Worm (Caenorhabditis elegans): ENCODE measurements around the gene F20E11.18.

The F20E11.18 gene

ce11 chrV:17430066-17430465, 6.3 kb downstream of the F20E11.18 start, which contains the start of gene T27C5.10:
Gene T27C5.10 (minus strand): TSS chrV:17430166.
- TF ChIP-seq attf-6 (GFP tag; IDR thresholded peaks at IDR 0.05), result no peak
- no peak for TF ChIP-seq nhr-80 (tag; optimal IDR thresholded peaks at IDR 0.05)
- no peak for TF ChIP-seq egl-44 (GFP tag; IDR thresholded peaks at IDR 0.05)
- TF ChIP-seq lin-40 (tag; optimal IDR thresholded peaks at IDR 0.05), result no peak
- no peak for TF ChIP-seq snpc-1.1 (tag; optimal IDR thresholded peaks at IDR 0.05; ENCODE audit: insufficient read depth)
- no peak for TF ChIP-seq mel-28 (tag; optimal IDR thresholded peaks at IDR 0.05; ENCODE audit: borderline replicate concordance)

- TF ChIP-seq F23B12.7 (tag; optimal IDR thresholded peaks at IDR 0.05; ENCODE audit: insufficient read depth), result no peak
- no peak for TF ChIP-seq hrde-1 (tag; optimal IDR thresholded peaks at IDR 0.05; ENCODE audit: borderline replicate concordance)
- no peak for TF ChIP-seq mes-4 (tag; optimal IDR thresholded peaks at IDR 0.05)
- no peak for TF ChIP-seq cebp-2 (GFP tag; IDR thresholded peaks at IDR 0.05)
- 0 out of 2 replicates have a peak, but pooled peaks have one; percentile 59 for TF ChIP-seq F37B4.10 (GFP tag; IDR thresholded peaks at IDR 0.05)
- TF ChIP-seq Y79H2A.3 (GFP tag; conservative IDR thresholded peaks at IDR 0.05), result 0 out of 2 replicates have a peak, but pooled peaks have one; percentile 14
- no peak for TF ChIP-seq repo-1 (tag; optimal IDR thresholded peaks at IDR 0.05)
- no peak for TF ChIP-seq die-1 (tag; optimal IDR thresholded peaks at IDR 0.05)
- TF ChIP-seq egrh-3 (GFP tag; IDR thresholded peaks at IDR 0.05), result peak; percentile 49; the same call in 1 of the 2 replicates
- TF ChIP-seq lin-35 (GFP tag; optimal IDR thresholded peaks at IDR 0.05), result no peak
- TF ChIP-seq ceh-27 (GFP tag; optimal IDR thresholded peaks at IDR 0.05), result no peak
- no peak for TF ChIP-seq T26A5.8 (tag; optimal IDR thresholded peaks at IDR 0.05)
- no peak for TF ChIP-seq aptf-3 (GFP tag; IDR thresholded peaks at IDR 0.05)
- TF ChIP-seq ama-1 (optimal IDR thresholded peaks at IDR 0.05), result no peak
- no peak for TF ChIP-seq ama-1 (GFP tag; optimal IDR thresholded peaks at IDR 0.05)
- TF ChIP-seq sea-2 (GFP tag; IDR thresholded peaks at IDR 0.05), result peak; percentile 88; the same call in 1 of the 2 replicates
- no peak for TF ChIP-seq athp-1 (tag; optimal IDR thresholded peaks at IDR 0.05)
- no peak for TF ChIP-seq Y95B8A.8 (GFP tag; IDR thresholded peaks at IDR 0.05)
- no peak for TF ChIP-seq dox-1 (GFP tag; IDR thresholded peaks at IDR 0.05)
- TF ChIP-seq mxl-1 (tag; optimal IDR thresholded peaks at IDR 0.05), result no peak
These were observed 7.1 kb downstream of the F20E11.18 start for ce11 chrV:17429262-17429661.

ce11 chrV:17428609-17429008, 7.8 kb downstream of the F20E11.18 start:
- TF ChIP-seq rpc-1 (optimal IDR thresholded peaks at IDR 0.05), result peak; percentile 47
- TF ChIP-seq rpc-1 (tag; optimal IDR thresholded peaks at IDR 0.05), result peak; percentile 81
- peak; percentile 39 for TF ChIP-seq lin-26 (GFP tag; IDR thresholded peaks at IDR 0.05)
- peak; percentile 22; the same call in 1 of the 2 replicates for TF ChIP-seq rcor-1 (GFP tag; IDR thresholded peaks at IDR 0.05)
- TF ChIP-seq hmg-1.2 (GFP tag; IDR thresholded peaks at IDR 0.05), result peak; percentile 79
- TF ChIP-seq dox-1 (GFP tag; IDR thresholded peaks at IDR 0.05), result peak; percentile 33; the same call in 1 of the 2 replicates
- TF ChIP-seq Y56A3A.18 (GFP tag; IDR thresholded peaks at IDR 0.05), result peak; percentile 58; the same call in 1 of the 2 replicates
- 0 out of 2 replicates have a peak, but pooled peaks have one; percentile 53 for TF ChIP-seq sea-2 (GFP tag; IDR thresholded peaks at IDR 0.05)
- TF ChIP-seq nfya-2 (GFP tag; IDR thresholded peaks at IDR 0.05), result 0 out of 2 replicates have a peak, but pooled peaks have one; percentile 33
- TF ChIP-seq snpc-4 (GFP tag; optimal IDR thresholded peaks at IDR 0.05), result peak; percentile 87
- peak; percentile 57 to 97 (median 86) for TF ChIP-seq snpc-4 (tag; optimal IDR thresholded peaks at IDR 0.05)
- TF ChIP-seq madf-3 (GFP tag; IDR thresholded peaks at IDR 0.05), result 0 out of 2 replicates have a peak, but pooled peaks have one; percentile 27
- peak; percentile 60 for TF ChIP-seq B0261.1 (tag; optimal IDR thresholded peaks at IDR 0.05)
- TF ChIP-seq attf-6 (GFP tag; IDR thresholded peaks at IDR 0.05), result peak; percentile 96
- TF ChIP-seq snpc-3.4 (tag; optimal IDR thresholded peaks at IDR 0.05), result peak; percentile 82
- 0 out of 2 replicates have a peak, but pooled peaks have one; percentile 30 for TF ChIP-seq ceh-58 (GFP tag; IDR thresholded peaks at IDR 0.05)
- TF ChIP-seq D2030.7 (GFP tag; IDR thresholded peaks at IDR 0.05), result peak; percentile 66; the same call in 1 of the 2 replicates
- TF ChIP-seq pbrm-1 (GFP tag; IDR thresholded peaks at IDR 0.05), result peak; percentile 94
- TF ChIP-seq him-1 (tag; optimal IDR thresholded peaks at IDR 0.05), result peak; percentile 33
- peak; percentile 92 for TF ChIP-seq snpc-1.1 (tag; optimal IDR thresholded peaks at IDR 0.05; ENCODE audit: insufficient read depth)
- peak; percentile 84 for TF ChIP-seq tbp1 (GFP tag; optimal IDR thresholded peaks at IDR 0.05)

Measured in whole organism, young adult.